Worm (Caenorhabditis elegans) whole organism, L4 larva: ENCODE data around the gene ZK632.12.

Source experiments
- F10B5.3 ChIP-seq: sonication (generic microtip); optimal IDR thresholded peaks from 2 replicates; lab custom pipeline; 2016; ENCODE audit warnings: mild to moderate bottlenecking, missing genetic modification characterization, missing compliant biosample characterization
- F37D6.2 ChIP-seq: sonication (generic microtip); optimal IDR thresholded peaks from 2 replicates; lab custom pipeline; 2016; ENCODE audit warnings: mild to moderate bottlenecking, missing genetic modification characterization, missing compliant biosample characterization
- F44E2.7 ChIP-seq: fragments of 200-800 bp; sonication (Bioruptor generic); IDR thresholded peaks from 2 replicates; pipeline ENCODE4 v2.1.2; 2022; ENCODE audit warnings: missing genetic modification characterization, missing compliant biosample characterization
- F49E8.2 ChIP-seq: sonication (generic microtip); optimal IDR thresholded peaks from 2 replicates; lab custom pipeline; 2016; ENCODE audit warnings: missing compliant biosample characterization, mild to moderate bottlenecking, missing genetic modification characterization, borderline replicate concordance
- Y48G9A.11 ChIP-seq: fragments of 200-800 bp; sonication (Bioruptor generic); IDR thresholded peaks from 2 replicates; pipeline ENCODE4 v1.3.6; 2022; ENCODE audit warnings: missing genetic modification reagents, missing genetic modification characterization, missing compliant biosample characterization
- Y75B8A.6 ChIP-seq: fragments of 200-800 bp; sonication (Bioruptor generic); IDR thresholded peaks from 2 replicates; pipeline ENCODE4 v1.3.6; 2022; ENCODE audit warnings: missing genetic modification reagents, missing genetic modification characterization, missing compliant biosample characterization
- aha-1 ChIP-seq: fragments of 150-350 bp; peaks from one replicate; lab custom pipeline; 2014; ENCODE audit warnings: missing biosample characterization, missing genetic modification characterization
- ama-1 ChIP-seq: fragments of 150-350 bp; optimal IDR thresholded peaks from 2 replicates; lab custom pipeline; 2014; ENCODE audit warnings: inconsistent platforms, mixed read lengths
- attf-4 ChIP-seq: sonication (generic microtip); optimal IDR thresholded peaks from 3 replicates; lab custom pipeline; 2017; ENCODE audit warnings: missing biosample characterization, missing genetic modification characterization
- ceh-20 ChIP-seq: fragments of 200-800 bp; sonication (Bioruptor generic); IDR thresholded peaks from 2 replicates; pipeline ENCODE4 v1.3.6; 2022; ENCODE audit warnings: missing genetic modification reagents, missing genetic modification characterization, missing compliant biosample characterization
- ceh-32 ChIP-seq: sonication (generic microtip); optimal IDR thresholded peaks from 2 replicates; lab custom pipeline; 2016; ENCODE audit warnings: mild to moderate bottlenecking, missing genetic modification characterization, missing compliant biosample characterization; ENCODE audit not compliant: poor library complexity
- daf-19 ChIP-seq: fragments of 200-800 bp; sonication (Bioruptor generic); conservative IDR thresholded peaks from 2 replicates; pipeline ENCODE4 v1.3.6; 2022; ENCODE audit warnings: missing genetic modification characterization, missing compliant biosample characterization
- dmd-6 ChIP-seq: fragments of 200-800 bp; sonication (Bioruptor generic); IDR thresholded peaks from 2 replicates; pipeline ENCODE4 v1.3.6; 2022; ENCODE audit warnings: missing genetic modification reagents, missing genetic modification characterization, missing compliant biosample characterization
- dmd-9 ChIP-seq: fragments of 200-800 bp; sonication (Bioruptor generic); IDR thresholded peaks from 2 replicates; pipeline ENCODE4 v1.3.6; 2022; ENCODE audit warnings: missing genetic modification reagents, missing genetic modification characterization, missing compliant biosample characterization
- dve-1 ChIP-seq: sonication (generic microtip); optimal IDR thresholded peaks from 2 replicates; lab custom pipeline; 2017; ENCODE audit warnings: antibody characterized with exemption, mild to moderate bottlenecking, missing genetic modification characterization, missing compliant biosample characterization; ENCODE audit not compliant: insufficient read depth
- egl-27 ChIP-seq: sonication (generic microtip); optimal IDR thresholded peaks from 3 replicates; lab custom pipeline; 2017; ENCODE audit warnings: missing biosample characterization, missing genetic modification reagents, missing genetic modification characterization
- fos-1 ChIP-seq: fragments of 150-350 bp; optimal IDR thresholded peaks from 2 replicates; lab custom pipeline; 2014; ENCODE audit warnings: missing biosample characterization, missing genetic modification characterization
- gei-8 ChIP-seq: fragments of 200-800 bp; sonication (Bioruptor generic); optimal IDR thresholded peaks from 2 replicates; lab custom pipeline; 2018; ENCODE audit warnings: mild to moderate bottlenecking, missing genetic modification characterization, missing compliant biosample characterization
- lim-7 ChIP-seq: fragments of 200-800 bp; sonication (Bioruptor generic); IDR thresholded peaks from 2 replicates; pipeline ENCODE4 v1.3.6; 2022; ENCODE audit warnings: missing genetic modification characterization, missing compliant biosample characterization
- lin-38 ChIP-seq: fragments of 200-800 bp; sonication (Bioruptor generic); IDR thresholded peaks from 2 replicates; pipeline ENCODE4 v1.3.6; 2022; ENCODE audit warnings: missing genetic modification reagents, missing genetic modification characterization, missing compliant biosample characterization
- madf-5 ChIP-seq, 2 experiments: fragments of 200-800 bp; sonication (Bioruptor generic); IDR thresholded peaks; 2 replicates each; pipeline ENCODE4 v1.3.6; 2022; ENCODE audit warnings: missing compliant biosample characterization in 2 of 2, missing genetic modification characterization in 2 of 2
- mdl-1 ChIP-seq, 2 experiments: fragments of 150-350 bp in 1 of 2; sonication (generic microtip) in 1 of 2; optimal IDR thresholded peaks; 2 replicates each; lab custom pipeline; 2014 to 2017; ENCODE audit warnings: missing biosample characterization in 2 of 2, missing genetic modification characterization in 2 of 2
- mdt-29 ChIP-seq: fragments of 200-800 bp; sonication (Bioruptor generic); IDR thresholded peaks from 2 replicates; pipeline ENCODE4 v1.3.6; 2022; ENCODE audit warnings: missing genetic modification reagents, missing genetic modification characterization, missing compliant biosample characterization
- mes-2 ChIP-seq: sonication (generic microtip); optimal IDR thresholded peaks from 2 replicates; lab custom pipeline; 2016; ENCODE audit warnings: missing genotype, mild to moderate bottlenecking, missing genetic modification characterization, missing compliant biosample characterization; ENCODE audit not compliant: poor library complexity, severe bottlenecking
- mxl-2 ChIP-seq: fragments of 200-800 bp; sonication (Bioruptor generic); conservative IDR thresholded peaks from 2 replicates; pipeline ENCODE4 v1.3.6; 2022; ENCODE audit warnings: missing genetic modification reagents, missing genetic modification characterization, missing compliant biosample characterization
- nhr-111 ChIP-seq: fragments of 200-800 bp; sonication (Bioruptor generic); optimal IDR thresholded peaks from 2 replicates; lab custom pipeline; 2018; ENCODE audit warnings: mild to moderate bottlenecking, missing genetic modification characterization, missing compliant biosample characterization
- nhr-237 ChIP-seq: sonication (generic microtip); optimal IDR thresholded peaks from 2 replicates; lab custom pipeline; 2017; ENCODE audit warnings: missing biosample characterization, missing genetic modification characterization
- nhr-48 ChIP-seq: sonication (generic microtip); optimal IDR thresholded peaks from 2 replicates; lab custom pipeline; 2016; ENCODE audit warnings: mild to moderate bottlenecking, missing genetic modification characterization, missing compliant biosample characterization
- spr-1 ChIP-seq: sonication (generic microtip); optimal IDR thresholded peaks from 2 replicates; lab custom pipeline; 2016; ENCODE audit warnings: mild to moderate bottlenecking, missing genetic modification characterization, missing compliant biosample characterization
- spr-3 ChIP-seq: fragments of 200-800 bp; sonication (Bioruptor generic); optimal IDR thresholded peaks from 2 replicates; lab custom pipeline; 2018; ENCODE audit warnings: mild to moderate bottlenecking, missing genetic modification characterization, missing compliant biosample characterization
- unc-39 ChIP-seq: sonication (generic microtip); optimal IDR thresholded peaks from 2 replicates; lab custom pipeline; 2017; ENCODE audit warnings: missing biosample characterization, missing genetic modification characterization
- zag-1 ChIP-seq: fragments of 150-350 bp; optimal IDR thresholded peaks from 2 replicates; lab custom pipeline; 2014; ENCODE audit warnings: missing biosample characterization, missing genetic modification characterization
- zip-2 ChIP-seq: fragments of 150-350 bp; optimal IDR thresholded peaks from 2 replicates; lab custom pipeline; 2014; ENCODE audit warnings: missing biosample characterization, missing genetic modification characterization

ZK632.12 gene

DNA sequence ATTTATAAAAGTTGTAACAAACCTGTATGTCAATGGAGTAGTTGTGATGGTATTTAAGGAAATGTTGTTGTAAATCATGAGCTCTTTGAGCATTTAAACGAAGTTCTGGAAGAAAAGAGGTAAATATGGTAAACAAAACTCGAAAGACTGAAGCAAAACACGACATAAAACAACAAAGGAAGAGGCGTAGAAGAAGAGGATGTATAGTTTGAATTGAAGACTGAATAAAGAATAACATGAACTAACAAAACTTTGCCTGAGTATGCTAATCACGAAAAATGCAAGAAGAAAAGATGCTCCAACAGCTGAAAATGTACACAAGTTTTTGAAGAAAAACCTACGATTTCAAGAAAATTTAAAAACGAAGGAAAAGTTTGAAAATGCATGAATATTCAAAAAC lies 40.4 kb downstream of the ZK632.12 start, which contains the start of gene ZK757.1:
Gene ZK757.1, minus strand, starts transcription at position 101 of the 400 bp plus-strand sequence.
- TF ChIP-seq dve-1 (no peak), madf-5 (GFP tag; IDR thresholded peaks at IDR 0.05; lab: Robert Waterston, UW) (no peak), aha-1 (no peak), gei-8 (GFP tag; lab: Kevin White, UChicago) (no peak), daf-19 (GFP tag; lab: Robert Waterston, UW) (no peak), mxl-2 (no peak), attf-4 (tag; lab: Kevin White, UChicago) (no peak), Y48G9A.11 (GFP tag; lab: Robert Waterston, UW) (no peak), F10B5.3 (tag; lab: Kevin White, UChicago) (no peak), dmd-6 (no peak), fos-1 (tag; lab: Kevin White, UChicago) (no peak), zip-2 (tag; lab: Kevin White, UChicago) (no peak), nhr-48 (tag; lab: Kevin White, UChicago) (no peak), unc-39 (tag; lab: Kevin White, UChicago) (no peak), nhr-111 (GFP tag; lab: Kevin White, UChicago) (no peak), ceh-20 (GFP tag; lab: Robert Waterston, UW) (no peak), lim-7 (GFP tag; lab: Robert Waterston, UW) (no peak), dmd-9 (no peak), ceh-32 (no peak)

ce11 chrIII:9874515-9874914 lies 43.9 kb downstream of the ZK632.12 start:
- TF ChIP-seq lin-38 (GFP tag; lab: Robert Waterston, UW) = no peak
- no peak for TF ChIP-seq spr-1 (tag; lab: Kevin White, UChicago)
- no peak for TF ChIP-seq nhr-237 (tag; lab: Kevin White, UChicago)
- no peak for TF ChIP-seq mdl-1 (tag; optimal IDR thresholded peaks at IDR 0.05; lab: Kevin White, UChicago)
- TF ChIP-seq F37D6.2 (tag; lab: Kevin White, UChicago) = no peak
- TF ChIP-seq F44E2.7 = no peak
- TF ChIP-seq F10B5.3 (tag; lab: Kevin White, UChicago) = no peak
- no peak for TF ChIP-seq dmd-6
- no peak for TF ChIP-seq ama-1 (lab: Kevin White, UChicago)
- TF ChIP-seq spr-3 (GFP tag; lab: Kevin White, UChicago) = no peak
- TF ChIP-seq F49E8.2 = no peak

DNA sequence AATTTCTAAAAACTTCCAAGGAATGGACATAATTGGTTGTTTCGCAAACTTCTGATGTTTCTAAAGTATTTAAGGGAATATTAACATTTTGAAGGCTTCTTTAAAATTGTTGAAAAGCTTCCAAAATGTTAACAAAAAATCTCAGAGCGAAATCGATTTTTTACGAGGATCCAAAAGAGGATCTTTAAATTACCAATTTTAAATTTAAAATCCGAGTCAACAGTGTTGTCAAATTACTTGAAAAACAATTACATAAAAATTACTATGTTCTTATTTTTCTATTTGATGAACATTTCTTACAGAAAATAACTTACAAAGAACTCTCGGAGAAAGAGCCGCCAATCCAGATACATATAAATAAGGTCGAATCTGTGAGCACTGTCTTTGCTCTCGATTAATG lies 46.3 kb downstream of the ZK632.12 start, which contains the start of gene ZK757.10:
Gene ZK757.10, plus strand, starts transcription at position 301 of the 400 bp plus-strand sequence.
- TF ChIP-seq mxl-2 (no peak), mdt-29 (GFP tag; lab: Robert Waterston, UW) (no peak), dve-1 (no peak), spr-1 (tag; lab: Kevin White, UChicago) (no peak), egl-27 (tag; lab: Kevin White, UChicago) (no peak), Y75B8A.6 (GFP tag; lab: Robert Waterston, UW) (no peak), zag-1 (tag; lab: Kevin White, UChicago) (no peak)

ce11 chrIII:9878828-9879227 lies 48.2 kb downstream of the ZK632.12 start, which contains the start of gene ZK757.2:
TSS of gene ZK757.2 (minus strand) at chrIII:9878928.
- no peak for TF ChIP-seq mes-2 (tag; lab: Kevin White, UChicago)
- TF ChIP-seq, all 104 proteins: peak for 0
